Fruit fly (Drosophila melanogaster) whole organism, embryonic: ENCODE data around the gene Peritrophin-15a.

Experiments
- Awh ChIP-seq: fragments of 200-800 bp; sonication (Bioruptor generic); IDR thresholded peaks from 2 replicates; pipeline ENCODE4, ENCODE4 v1.3.6; 2022; ENCODE audit warnings: missing biosample characterization, missing genetic modification characterization
- CG10267 ChIP-seq: fragments of 200-800 bp; sonication (Bioruptor generic); optimal IDR thresholded peaks from 2 replicates; lab custom pipeline; 2018; ENCODE audit warnings: missing biosample characterization, mild to moderate bottlenecking, missing genetic modification characterization, moderate library complexity
- CG10543 ChIP-seq: fragments of 200-800 bp; sonication (Bioruptor generic); optimal IDR thresholded peaks from 3 replicates; lab custom pipeline; 2017; ENCODE audit warnings: missing biosample characterization, mild to moderate bottlenecking, missing genetic modification characterization, moderate library complexity
- CG11504 ChIP-seq: fragments of 200-800 bp; sonication (Bioruptor generic); optimal IDR thresholded peaks from 3 replicates; lab custom pipeline; 2019; ENCODE audit warnings: missing biosample characterization, mild to moderate bottlenecking, missing genetic modification characterization, moderate library complexity
- CG12104 ChIP-seq: fragments of 200-800 bp; sonication (Bioruptor generic); optimal IDR thresholded peaks from 3 replicates; lab custom pipeline; 2016; ENCODE audit warnings: missing biosample characterization, missing genetic modification characterization
- CG12659 ChIP-seq: fragments of 200-800 bp; sonication (Bioruptor generic); optimal IDR thresholded peaks from 3 replicates; lab custom pipeline; 2017; ENCODE audit warnings: mild to moderate bottlenecking, missing biosample characterization, missing genetic modification reagents, missing genetic modification characterization
- CG12942 ChIP-seq: fragments of 200-800 bp; sonication (Bioruptor generic); optimal IDR thresholded peaks from 3 replicates; lab custom pipeline; 2016; ENCODE audit warnings: missing biosample characterization, missing genetic modification characterization
- CG14860 ChIP-seq: fragments of 200-800 bp; sonication (Bioruptor generic); IDR thresholded peaks from 3 replicates; pipeline ENCODE4 v1.3.6; 2022; ENCODE audit warnings: missing biosample characterization, missing genetic modification characterization; ENCODE audit not compliant: partially characterized antibody
- CG2120 ChIP-seq: fragments of 200-800 bp; sonication (Bioruptor generic); optimal IDR thresholded peaks from 3 replicates; lab custom pipeline; 2016; ENCODE audit warnings: missing biosample characterization, missing genetic modification characterization
- CG3838 ChIP-seq: fragments of 200-800 bp; sonication (Bioruptor generic); optimal IDR thresholded peaks from 3 replicates; lab custom pipeline; 2016; ENCODE audit warnings: missing biosample characterization, missing genetic modification characterization
- CG4707 ChIP-seq: fragments of 200-800 bp; sonication (Bioruptor generic); optimal IDR thresholded peaks from 2 replicates; lab custom pipeline; 2018; ENCODE audit warnings: missing biosample characterization, mild to moderate bottlenecking, missing genetic modification characterization, moderate library complexity
- CG6654 ChIP-seq: fragments of 200-800 bp; sonication (Bioruptor generic); optimal IDR thresholded peaks from 2 replicates; lab custom pipeline; 2017; ENCODE audit warnings: missing biosample characterization, mild to moderate bottlenecking, missing genetic modification characterization
- CG6683 ChIP-seq: fragments of 200-800 bp; sonication (Bioruptor generic); optimal IDR thresholded peaks from 2 replicates; lab custom pipeline; 2017; ENCODE audit warnings: missing biosample characterization, mild to moderate bottlenecking, missing genetic modification characterization, missing genetic modification reagents
- CG7556 ChIP-seq: fragments of 200-800 bp; sonication (Bioruptor generic); optimal IDR thresholded peaks from 2 replicates; lab custom pipeline; 2017; ENCODE audit warnings: missing biosample characterization, mild to moderate bottlenecking, missing genetic modification characterization
- CG9797 ChIP-seq: fragments of 200-800 bp; sonication (Bioruptor generic); optimal IDR thresholded peaks from 3 replicates; lab custom pipeline; 2018; ENCODE audit warnings: missing biosample characterization, mild to moderate bottlenecking, missing genetic modification characterization
- Dek ChIP-seq: fragments of 200-800 bp; sonication (Bioruptor generic); optimal IDR thresholded peaks from 3 replicates; lab custom pipeline; 2019; ENCODE audit warnings: missing biosample characterization, mild to moderate bottlenecking, missing genetic modification characterization, moderate library complexity
- Dip3 ChIP-seq: fragments of 200-800 bp; sonication (Bioruptor generic); optimal IDR thresholded peaks from 3 replicates; lab custom pipeline; 2016; ENCODE audit warnings: missing biosample characterization, missing genetic modification characterization
- E2f1 ChIP-seq: fragments of 200-800 bp; sonication (Bioruptor generic); IDR thresholded peaks from 2 replicates; pipeline ENCODE4 v1.3.6; 2022; ENCODE audit warnings: missing biosample characterization, missing genetic modification characterization
- ERR ChIP-seq: fragments of 200-800 bp; sonication (Bioruptor generic); optimal IDR thresholded peaks from 2 replicates; lab custom pipeline; 2016; ENCODE audit warnings: missing biosample characterization, missing genetic modification characterization
- Eip74EF ChIP-seq, 2 experiments: fragments of 200-800 bp in 1 of 2; fragments of >200 bp in 1 of 2; sonication (Bioruptor generic) in 1 of 2; optimal IDR thresholded peaks; 2 replicates each; lab custom pipeline; 2017 to 2019; ENCODE audit warnings: missing biosample characterization in 2 of 2, missing genetic modification characterization in 2 of 2, mild to moderate bottlenecking in 1 of 2, moderate library complexity in 1 of 2
- GATAe ChIP-seq: fragments of 200-800 bp; sonication (Bioruptor generic); conservative IDR thresholded peaks from 2 replicates; pipeline ENCODE4 v1.3.6; 2022; ENCODE audit warnings: missing biosample characterization, missing genetic modification characterization
- Hand ChIP-seq: fragments of 200-800 bp; sonication (Bioruptor generic); optimal IDR thresholded peaks from 2 replicates; lab custom pipeline; 2017; ENCODE audit warnings: mild to moderate bottlenecking, missing biosample characterization, missing genetic modification reagents, missing genetic modification characterization
- Hmr ChIP-seq: fragments of 200-800 bp; sonication (Bioruptor generic); optimal IDR thresholded peaks from 3 replicates; lab custom pipeline; 2017; ENCODE audit warnings: mild to moderate bottlenecking, missing biosample characterization, missing genetic modification reagents, missing genetic modification characterization
- Lpt ChIP-seq: fragments of >200 bp; optimal IDR thresholded peaks from 2 replicates; lab custom pipeline; 2018; ENCODE audit warnings: missing biosample characterization, missing genetic modification characterization
- Meics ChIP-seq: fragments of 200-800 bp; sonication (Bioruptor generic); optimal IDR thresholded peaks from 2 replicates; lab custom pipeline; 2017; ENCODE audit warnings: missing biosample characterization, mild to moderate bottlenecking, missing genetic modification characterization
- Neu2 ChIP-seq: fragments of 200-800 bp; sonication (Bioruptor generic); optimal IDR thresholded peaks from 3 replicates; lab custom pipeline; 2016; ENCODE audit warnings: missing biosample characterization, missing genetic modification characterization, borderline replicate concordance
- Nf-YB ChIP-seq: fragments of 200-800 bp; sonication (Bioruptor generic); optimal IDR thresholded peaks from 3 replicates; lab custom pipeline; 2019; ENCODE audit warnings: missing biosample characterization, mild to moderate bottlenecking, missing genetic modification characterization, moderate library complexity
- Oaz ChIP-seq: fragments of 200-800 bp; sonication (Bioruptor generic); IDR thresholded peaks from 2 replicates; pipeline ENCODE4 v1.3.6; 2022; ENCODE audit warnings: missing biosample characterization, missing genetic modification characterization
- Pdp1 ChIP-seq, 2 experiments: fragments of 200-800 bp; sonication (Bioruptor generic); optimal IDR thresholded peaks; 3 replicates each; lab custom pipeline; 2016; ENCODE audit warnings: missing biosample characterization in 2 of 2, missing genetic modification characterization in 2 of 2, mild to moderate bottlenecking in 1 of 2, moderate library complexity in 1 of 2
- Six4 ChIP-seq: fragments of 200-800 bp; sonication (Bioruptor generic); optimal IDR thresholded peaks from 2 replicates; lab custom pipeline; 2016; ENCODE audit warnings: missing biosample characterization, missing genetic modification characterization
- Ssrp ChIP-seq: fragments of 200-800 bp; sonication (Bioruptor generic); optimal IDR thresholded peaks from 2 replicates; lab custom pipeline; 2018; ENCODE audit warnings: missing biosample characterization, mild to moderate bottlenecking, missing genetic modification characterization, moderate library complexity
- Taf1 ChIP-seq: fragments of 200-800 bp; sonication (Bioruptor generic); IDR thresholded peaks from 2 replicates; pipeline ENCODE4 v1.3.6; 2022; ENCODE audit warnings: missing biosample characterization, missing genetic modification characterization
- Tbp ChIP-seq: fragments of >200 bp; optimal IDR thresholded peaks from 2 replicates; lab custom pipeline; 2018; ENCODE audit warnings: missing biosample characterization, missing genetic modification characterization
- bigmax ChIP-seq: fragments of 200-800 bp; sonication (Bioruptor generic); optimal IDR thresholded peaks from 2 replicates; lab custom pipeline; 2018; ENCODE audit warnings: missing biosample characterization, mild to moderate bottlenecking, missing genetic modification characterization
- cad ChIP-seq: fragments of >200 bp; optimal IDR thresholded peaks from 2 replicates; lab custom pipeline; 2017; ENCODE audit warnings: missing biosample characterization, missing genetic modification characterization
- caup ChIP-seq: fragments of 200-800 bp; sonication (Bioruptor generic); optimal IDR thresholded peaks from 3 replicates; lab custom pipeline; 2017; ENCODE audit warnings: missing biosample characterization, mild to moderate bottlenecking, missing genetic modification characterization, moderate library complexity; ENCODE audit not compliant: severe bottlenecking
- crol ChIP-seq: fragments of 200-800 bp; sonication (Bioruptor generic); IDR thresholded peaks from 2 replicates; pipeline ENCODE4 v1.3.6; 2022; ENCODE audit warnings: missing biosample characterization, missing genetic modification characterization
- her ChIP-seq: fragments of 200-800 bp; sonication (Bioruptor generic); optimal IDR thresholded peaks from 2 replicates; lab custom pipeline; 2016; ENCODE audit warnings: missing biosample characterization, missing genetic modification characterization
- hkb ChIP-seq, 2 experiments: fragments of 200-800 bp in 1 of 2; fragments of >200 bp in 1 of 2; sonication (Bioruptor generic) in 1 of 2; IDR thresholded peaks in 1 of 2; optimal IDR thresholded peaks in 1 of 2; 2 replicates each; pipeline versions ENCODE4 v1.3.6 to Lab custom; 2017 to 2022; ENCODE audit warnings: missing biosample characterization in 1 of 2, missing genetic modification characterization in 1 of 2
- jing ChIP-seq: fragments of 200-800 bp; sonication (Bioruptor generic); optimal IDR thresholded peaks from 2 replicates; lab custom pipeline; 2018; ENCODE audit warnings: missing biosample characterization, mild to moderate bottlenecking, missing genetic modification characterization
- klu ChIP-seq: fragments of 200-800 bp; sonication (Bioruptor generic); IDR thresholded peaks from 2 replicates; pipeline ENCODE4 v1.3.6; 2022; ENCODE audit warnings: missing biosample characterization, missing genetic modification characterization
- nerfin-1 ChIP-seq: fragments of 200-800 bp; sonication (Bioruptor generic); optimal IDR thresholded peaks from 3 replicates; lab custom pipeline; 2019; ENCODE audit warnings: missing biosample characterization, mild to moderate bottlenecking, missing genetic modification characterization, moderate library complexity
- pros ChIP-seq: fragments of 200-800 bp; sonication (Bioruptor generic); optimal IDR thresholded peaks from 3 replicates; lab custom pipeline; 2019; ENCODE audit warnings: missing biosample characterization, mild to moderate bottlenecking, missing genetic modification characterization, moderate library complexity
- sens ChIP-seq: fragments of 200-800 bp; sonication (Bioruptor generic); peaks from one replicate; lab custom pipeline; 2016; ENCODE audit warnings: missing biosample characterization, missing genetic modification characterization
- unc-4 ChIP-seq: fragments of 200-800 bp; sonication (Bioruptor generic); IDR thresholded peaks from 2 replicates; pipeline ENCODE4 v1.3.6; 2022; ENCODE audit warnings: missing biosample characterization, missing genetic modification characterization; ENCODE audit not compliant: partially characterized antibody
- vnd ChIP-seq: fragments of 200-800 bp; sonication (Bioruptor generic); IDR thresholded peaks from 3 replicates; pipeline ENCODE4 v1.3.6; 2022; ENCODE audit warnings: missing biosample characterization, missing genetic modification characterization; ENCODE audit not compliant: partially characterized antibody
- wek ChIP-seq: fragments of 200-800 bp; sonication (Bioruptor generic); optimal IDR thresholded peaks from 3 replicates; lab custom pipeline; 2018; ENCODE audit warnings: missing biosample characterization, mild to moderate bottlenecking, missing genetic modification characterization, moderate library complexity

Gene Peritrophin-15a

DNA sequence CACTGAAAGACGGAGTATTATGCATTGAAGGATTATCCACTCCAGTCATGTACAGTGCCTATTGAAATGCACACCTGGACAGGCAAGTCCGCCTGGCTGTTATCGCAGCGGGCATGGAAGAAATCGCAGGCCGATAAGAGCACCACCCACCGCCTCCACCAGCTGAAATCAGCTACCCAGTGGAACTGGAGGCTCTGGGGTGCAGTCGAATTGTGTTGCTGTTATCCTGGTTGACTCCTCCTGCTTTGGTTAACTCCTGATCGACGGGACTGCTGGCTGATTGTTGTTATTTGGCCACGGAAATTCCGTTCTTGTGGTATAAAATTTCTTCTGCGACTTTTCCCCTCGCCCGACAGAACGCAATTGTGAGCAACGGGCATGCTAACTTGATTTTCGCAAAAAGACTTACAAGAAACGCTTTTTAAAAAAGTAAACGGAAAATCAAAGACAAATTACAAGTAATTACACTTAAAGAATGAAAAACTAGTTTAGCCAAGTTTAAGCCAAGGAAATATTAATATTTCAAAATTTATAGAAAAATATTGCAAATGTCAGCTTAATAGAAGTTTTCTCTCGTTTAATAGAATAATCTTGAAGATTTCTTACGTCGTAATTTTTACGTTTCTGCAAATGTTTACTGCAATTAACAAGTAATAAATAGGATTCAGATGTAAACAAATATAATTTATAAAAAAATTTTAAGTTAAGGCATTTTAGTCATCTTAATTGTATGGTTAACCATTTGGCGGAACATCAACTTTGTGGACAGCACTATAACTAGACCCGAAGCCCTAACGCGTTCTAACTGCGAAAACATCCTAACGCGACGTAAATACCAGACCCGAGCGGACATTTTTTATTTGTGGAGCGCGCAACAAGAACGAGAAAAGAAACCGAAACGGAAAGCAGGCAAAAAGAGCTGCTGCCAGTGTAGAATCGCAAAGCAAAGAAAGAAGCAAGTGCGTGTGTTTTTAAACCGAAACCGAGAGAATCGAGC is 19.3 kb upstream of the Peritrophin-15a start, which contains the start of the genes CG13398 and Akap200 (continued):
- TF ChIP-seq her, result peak; percentile 99
- peak; percentile 3 for TF ChIP-seq Hmr
- TF ChIP-seq CG10543 (GFP tag; lab: Kevin White, UChicago), result peak; percentile 57
- TF ChIP-seq Eip74EF (GFP tag; optimal IDR thresholded peaks at IDR 0.05; lab: Kevin White, UChicago), result no peak
- no peak for TF ChIP-seq CG6654 (GFP tag; lab: Kevin White, UChicago)
- TF ChIP-seq Tbp (GFP tag; lab: Kevin White, UChicago), result peak; percentile 79
- no peak for TF ChIP-seq E2f1 (GFP tag; lab: Robert Waterston, UW)
- TF ChIP-seq hkb (optimal IDR thresholded peaks at IDR 0.05; lab: Kevin White, UChicago), result no peak
- no peak for TF ChIP-seq hkb (GFP tag; IDR thresholded peaks at IDR 0.05; lab: Robert Waterston, UW)
- no peak for TF ChIP-seq ERR (GFP tag; lab: Kevin White, UChicago)
- TF ChIP-seq Six4 (GFP tag; lab: Kevin White, UChicago), result peak; percentile 21
- TF ChIP-seq CG12942 (GFP tag; lab: Kevin White, UChicago), result no peak
- no peak for TF ChIP-seq CG3838 (GFP tag; lab: Kevin White, UChicago)
- peak; percentile 47 for TF ChIP-seq CG10267 (tag; lab: Kevin White, UChicago)
- peak; percentile 3 for TF ChIP-seq Meics (GFP tag; lab: Kevin White, UChicago)
- TF ChIP-seq cad (GFP tag; lab: Kevin White, UChicago), result no peak
- no peak for TF ChIP-seq Lpt
- no peak for TF ChIP-seq CG11504
- TF ChIP-seq crol (GFP tag; lab: Robert Waterston, UW), result peak; percentile 90
- TF ChIP-seq Nf-YB, result no peak
- TF ChIP-seq CG7556, result no peak
- TF ChIP-seq pros (GFP tag; lab: Kevin White, UChicago), result peak; percentile 24
- no peak for TF ChIP-seq Awh (GFP tag; lab: Robert Waterston, UW)
- TF ChIP-seq nerfin-1 (tag; lab: Kevin White, UChicago), result no peak
- no peak for TF ChIP-seq GATAe (GFP tag; lab: Robert Waterston, UW)
- no peak for TF ChIP-seq Hand (GFP tag; lab: Kevin White, UChicago)
- peak; percentile 55 for TF ChIP-seq CG12659 (GFP tag; lab: Kevin White, UChicago)
- no peak for TF ChIP-seq Oaz (GFP tag; lab: Robert Waterston, UW)
- no peak for TF ChIP-seq jing
- peak in 1 of 2 experiments; percentile 32 for TF ChIP-seq Pdp1 (GFP tag; optimal IDR thresholded peaks at IDR 0.05; lab: Kevin White, UChicago)
- TF ChIP-seq caup (GFP tag; lab: Kevin White, UChicago), result peak; percentile 2
- peak; percentile 48 for TF ChIP-seq CG2120 (GFP tag; lab: Kevin White, UChicago)
- TF ChIP-seq CG12104 (GFP tag; lab: Kevin White, UChicago), result peak; percentile 14
- 0 out of 2 replicates have a peak, but pooled peaks have one; percentile 23 for TF ChIP-seq klu
- peak; percentile 64 for TF ChIP-seq CG9797 (GFP tag; lab: Kevin White, UChicago)
- TF ChIP-seq bigmax (GFP tag; lab: Kevin White, UChicago), result no peak
- no peak for TF ChIP-seq unc-4 (GFP tag; lab: Robert Waterston, UW)
- TF ChIP-seq Taf1, result no peak
- no peak for TF ChIP-seq CG14860
- TF ChIP-seq sens (GFP tag; lab: Kevin White, UChicago), result peak; percentile 90
- no peak for TF ChIP-seq wek (GFP tag; lab: Kevin White, UChicago)
- TF ChIP-seq CG4707, result no peak
- TF ChIP-seq Ssrp (tag; lab: Kevin White, UChicago), result peak; percentile 37
- no peak for TF ChIP-seq Dek (tag; lab: Kevin White, UChicago)
- TF ChIP-seq vnd (GFP tag; lab: Robert Waterston, UW), result no peak
- TF ChIP-seq CG6683 (GFP tag; lab: Kevin White, UChicago), result no peak
- no peak for TF ChIP-seq Dip3 (GFP tag; lab: Kevin White, UChicago)
- TF ChIP-seq Neu2 (GFP tag; lab: Kevin White, UChicago), result no peak
